Fruit fly (Drosophila melanogaster) whole organism, prepupa: Measurements from ENCODE around the gene Eip75B.

Source experiments
- Blimp-1 ChIP-seq: fragments of 200-800 bp; sonication (Bioruptor generic); optimal IDR thresholded peaks from 3 replicates; lab custom pipeline; 2017; ENCODE audit warnings: missing biosample characterization, missing genetic modification characterization, mild to moderate bottlenecking, moderate library complexity, missing genetic modification reagents
- CG10631 ChIP-seq: fragments of 200-800 bp; sonication (Bioruptor generic); optimal IDR thresholded peaks from 2 replicates; lab custom pipeline; 2016; ENCODE audit warnings: missing biosample characterization, missing genetic modification characterization
- CG11294 ChIP-seq: fragments of 200-800 bp; sonication (Bioruptor generic); IDR thresholded peaks from 2 replicates; pipeline ENCODE4 v1.3.6; 2022; ENCODE audit warnings: missing biosample characterization, missing genetic modification characterization
- CG11762 ChIP-seq: fragments of 200-800 bp; sonication (Bioruptor generic); optimal IDR thresholded peaks from 3 replicates; lab custom pipeline; 2016; ENCODE audit warnings: missing biosample characterization, missing genetic modification characterization; ENCODE audit not compliant: insufficient read depth
- CG11902 ChIP-seq: fragments of 200-800 bp; sonication (Bioruptor generic); optimal IDR thresholded peaks from 3 replicates; lab custom pipeline; 2016; ENCODE audit warnings: missing biosample characterization, missing genetic modification characterization
- CG15336 ChIP-seq: fragments of 200-800 bp; sonication (Bioruptor generic); IDR thresholded peaks from 2 replicates; pipeline ENCODE4 v1.3.6; 2022; ENCODE audit warnings: missing biosample characterization, missing genetic modification characterization
- CG1621 ChIP-seq: fragments of 200-800 bp; sonication (Bioruptor generic); optimal IDR thresholded peaks from 3 replicates; lab custom pipeline; 2018; ENCODE audit warnings: missing biosample characterization, mild to moderate bottlenecking, missing genetic modification characterization
- CG16779 ChIP-seq: fragments of 200-800 bp; sonication (Bioruptor generic); optimal IDR thresholded peaks from 3 replicates; lab custom pipeline; 2017; ENCODE audit warnings: missing biosample characterization, mild to moderate bottlenecking, missing genetic modification characterization
- CG3032 ChIP-seq: fragments of 200-800 bp; optimal IDR thresholded peaks from 2 replicates; lab custom pipeline; 2019; ENCODE audit warnings: missing biosample characterization, mild to moderate bottlenecking, missing genetic modification characterization, moderate library complexity
- CG32006 ChIP-seq: fragments of 200-800 bp; sonication (Bioruptor generic); optimal IDR thresholded peaks from 3 replicates; lab custom pipeline; 2017; ENCODE audit warnings: missing biosample characterization, mild to moderate bottlenecking, missing genetic modification characterization
- CG34406 ChIP-seq: fragments of 200-800 bp; sonication (Bioruptor generic); optimal IDR thresholded peaks from 3 replicates; lab custom pipeline; 2016; ENCODE audit warnings: missing biosample characterization, missing genetic modification characterization
- CG3919 ChIP-seq: fragments of 200-800 bp; sonication (Bioruptor generic); optimal IDR thresholded peaks from 3 replicates; lab custom pipeline; 2016; ENCODE audit warnings: missing biosample characterization, missing genetic modification characterization
- CG6163 ChIP-seq: fragments of 200-800 bp; sonication (Bioruptor generic); IDR thresholded peaks from 3 replicates; pipeline ENCODE4 v1.3.6; 2022; ENCODE audit warnings: missing biosample characterization, missing genetic modification characterization
- CG6792 ChIP-seq: fragments of 200-800 bp; sonication (Bioruptor generic); optimal IDR thresholded peaks from 3 replicates; lab custom pipeline; 2016; ENCODE audit warnings: missing biosample characterization, missing genetic modification characterization
- CG6808 ChIP-seq: fragments of 200-800 bp; sonication (Bioruptor generic); optimal IDR thresholded peaks from 3 replicates; lab custom pipeline; 2017; ENCODE audit warnings: missing biosample characterization, missing genetic modification characterization, mild to moderate bottlenecking, moderate library complexity, missing genetic modification reagents
- CG6854 ChIP-seq: fragments of 200-800 bp; sonication (Bioruptor generic); optimal IDR thresholded peaks from 2 replicates; lab custom pipeline; 2017; ENCODE audit warnings: missing biosample characterization, mild to moderate bottlenecking, missing genetic modification characterization
- CG8119 ChIP-seq: fragments of 200-800 bp; sonication (Bioruptor generic); IDR thresholded peaks from 3 replicates; pipeline ENCODE4 v1.3.6; 2022; ENCODE audit warnings: missing biosample characterization, missing genetic modification characterization
- CG8319 ChIP-seq: fragments of 200-800 bp; sonication (Bioruptor generic); optimal IDR thresholded peaks from 3 replicates; lab custom pipeline; 2016; ENCODE audit warnings: missing biosample characterization, missing genetic modification characterization
- CG8632 ChIP-seq: fragments of 200-800 bp; sonication (Bioruptor generic); optimal IDR thresholded peaks from 3 replicates; lab custom pipeline; 2016; ENCODE audit warnings: missing biosample characterization, missing genetic modification characterization
- CG9139 ChIP-seq: fragments of 200-800 bp; sonication (Bioruptor generic); optimal IDR thresholded peaks from 3 replicates; lab custom pipeline; 2017; ENCODE audit warnings: missing biosample characterization, mild to moderate bottlenecking, missing genetic modification characterization
- Eip75B ChIP-seq: fragments of 200-800 bp; sonication (Bioruptor generic); optimal IDR thresholded peaks from 3 replicates; lab custom pipeline; 2016; ENCODE audit warnings: missing biosample characterization, missing genetic modification characterization
- Eip78C ChIP-seq: fragments of 200-800 bp; sonication (Bioruptor generic); peaks from one replicate; lab custom pipeline; 2016; ENCODE audit warnings: missing biosample characterization, missing genetic modification characterization
- Eip93F ChIP-seq: fragments of 200-800 bp; sonication (Bioruptor generic); optimal IDR thresholded peaks from 2 replicates; lab custom pipeline; 2016; ENCODE audit warnings: missing biosample characterization, mild to moderate bottlenecking, missing genetic modification characterization
- Ets21C ChIP-seq: fragments of 200-800 bp; sonication (Bioruptor generic); optimal IDR thresholded peaks from 3 replicates; lab custom pipeline; 2016; ENCODE audit warnings: missing biosample characterization, missing genetic modification characterization
- Ets96B ChIP-seq: fragments of 200-800 bp; optimal IDR thresholded peaks from 2 replicates; lab custom pipeline; 2019; ENCODE audit warnings: missing biosample characterization, mild to moderate bottlenecking, missing genetic modification characterization, moderate library complexity
- Gug ChIP-seq: fragments of 200-800 bp; sonication (Bioruptor generic); IDR thresholded peaks from 2 replicates; pipeline ENCODE4 v1.3.6; 2022; ENCODE audit warnings: missing biosample characterization, missing genetic modification characterization
- Hr38 ChIP-seq: sonication (Bioruptor generic); optimal IDR thresholded peaks from 2 replicates; lab custom pipeline; 2016; ENCODE audit warnings: missing biosample characterization, missing genetic modification characterization
- Hr39 ChIP-seq: fragments of 200-800 bp; sonication (Bioruptor generic); optimal IDR thresholded peaks from 2 replicates; lab custom pipeline; 2016; ENCODE audit warnings: missing biosample characterization, missing genetic modification characterization
- Hr4 ChIP-seq: fragments of 200-800 bp; sonication (Bioruptor generic); optimal IDR thresholded peaks from 3 replicates; lab custom pipeline; 2016; ENCODE audit warnings: missing biosample characterization, missing genetic modification characterization
- Lpt ChIP-seq: fragments of 200-800 bp; sonication (Bioruptor generic); optimal IDR thresholded peaks from 3 replicates; lab custom pipeline; 2016; ENCODE audit warnings: missing biosample characterization, missing genetic modification characterization
- Met ChIP-seq: fragments of 200-800 bp; sonication (Bioruptor generic); optimal IDR thresholded peaks from 3 replicates; lab custom pipeline; 2016; ENCODE audit warnings: missing biosample characterization, missing genetic modification characterization
- OdsH ChIP-seq: fragments of 200-800 bp; sonication (Bioruptor generic); optimal IDR thresholded peaks from 3 replicates; lab custom pipeline; 2016; ENCODE audit warnings: missing biosample characterization, missing genetic modification characterization
- Smox ChIP-seq: fragments of 200-800 bp; sonication (Bioruptor generic); optimal IDR thresholded peaks from 3 replicates; lab custom pipeline; 2016; ENCODE audit warnings: missing biosample characterization, missing genetic modification characterization
- Sox102F ChIP-seq: fragments of 200-800 bp; sonication (Bioruptor generic); optimal IDR thresholded peaks from 2 replicates; lab custom pipeline; 2016; ENCODE audit warnings: missing biosample characterization, mild to moderate bottlenecking, missing genetic modification characterization
- Sox14 ChIP-seq: fragments of 200-800 bp; sonication (Bioruptor generic); optimal IDR thresholded peaks from 3 replicates; lab custom pipeline; 2016; ENCODE audit warnings: missing biosample characterization, missing genetic modification characterization
- Sox15 ChIP-seq: fragments of 200-800 bp; sonication (Bioruptor generic); optimal IDR thresholded peaks from 3 replicates; lab custom pipeline; 2016; ENCODE audit warnings: missing biosample characterization, missing genetic modification characterization
- achi ChIP-seq: fragments of 200-800 bp; sonication (Bioruptor generic); optimal IDR thresholded peaks from 3 replicates; lab custom pipeline; 2016; ENCODE audit warnings: missing biosample characterization, missing genetic modification characterization
- acj6 ChIP-seq: fragments of 200-800 bp; sonication (Bioruptor generic); optimal IDR thresholded peaks from 3 replicates; lab custom pipeline; 2016; ENCODE audit warnings: missing biosample characterization, missing genetic modification characterization
- cyc ChIP-seq: fragments of 200-800 bp; sonication (Bioruptor generic); optimal IDR thresholded peaks from 3 replicates; lab custom pipeline; 2016; ENCODE audit warnings: missing biosample characterization, missing genetic modification characterization
- dac ChIP-seq: fragments of 200-800 bp; sonication (Bioruptor generic); optimal IDR thresholded peaks from 2 replicates; lab custom pipeline; 2017; ENCODE audit warnings: missing biosample characterization, mild to moderate bottlenecking, missing genetic modification characterization
- eg ChIP-seq: fragments of 200-800 bp; sonication (Bioruptor generic); IDR thresholded peaks from 3 replicates; pipeline ENCODE4 v1.3.6; 2022; ENCODE audit warnings: missing biosample characterization, missing genetic modification characterization
- esn ChIP-seq: fragments of 200-800 bp; sonication (Bioruptor generic); optimal IDR thresholded peaks from 2 replicates; lab custom pipeline; 2016; ENCODE audit warnings: missing biosample characterization, mild to moderate bottlenecking, missing genetic modification characterization, moderate library complexity
- fd59A ChIP-seq: fragments of 200-800 bp; sonication (Bioruptor generic); optimal IDR thresholded peaks from 2 replicates; lab custom pipeline; 2017; ENCODE audit warnings: missing biosample characterization, mild to moderate bottlenecking, missing genetic modification characterization, missing genetic modification reagents
- fd85E ChIP-seq: fragments of 200-800 bp; sonication (Bioruptor generic); optimal IDR thresholded peaks from 3 replicates; lab custom pipeline; 2016; ENCODE audit warnings: missing biosample characterization, missing genetic modification characterization
- fkh ChIP-seq: fragments of 200-800 bp; sonication (Bioruptor generic); optimal IDR thresholded peaks from 3 replicates; lab custom pipeline; 2017; ENCODE audit warnings: missing biosample characterization, mild to moderate bottlenecking, missing genetic modification characterization, moderate library complexity
- lz ChIP-seq: fragments of 200-800 bp; sonication (Bioruptor generic); optimal IDR thresholded peaks from 3 replicates; lab custom pipeline; 2016; ENCODE audit warnings: missing biosample characterization, missing genetic modification characterization
- net ChIP-seq: fragments of 200-800 bp; sonication (Bioruptor generic); optimal IDR thresholded peaks from 3 replicates; lab custom pipeline; 2016; ENCODE audit warnings: missing biosample characterization, missing genetic modification characterization
- pdm3 ChIP-seq: fragments of 200-800 bp; sonication (Bioruptor generic); optimal IDR thresholded peaks from 3 replicates; lab custom pipeline; 2016; ENCODE audit warnings: missing biosample characterization, missing genetic modification characterization
- salr ChIP-seq, 2 experiments: fragments of 200-800 bp; sonication (Bioruptor generic); optimal IDR thresholded peaks; 3 replicates each; lab custom pipeline; 2016 to 2018; ENCODE audit warnings: missing biosample characterization in 2 of 2, missing genetic modification characterization in 2 of 2, mild to moderate bottlenecking in 1 of 2
- spab ChIP-seq: fragments of 200-800 bp; sonication (Bioruptor generic); optimal IDR thresholded peaks from 2 replicates; lab custom pipeline; 2017; ENCODE audit warnings: missing biosample characterization, mild to moderate bottlenecking, missing genetic modification characterization, missing genetic modification reagents
- svp ChIP-seq: fragments of 200-800 bp; sonication (Bioruptor generic); peaks from one replicate; lab custom pipeline; 2016; ENCODE audit warnings: missing biosample characterization, missing genetic modification characterization
- topi ChIP-seq: fragments of 200-800 bp; sonication (Bioruptor generic); optimal IDR thresholded peaks from 3 replicates; lab custom pipeline; 2016; ENCODE audit warnings: missing biosample characterization, missing genetic modification characterization
- vri ChIP-seq: fragments of 200-800 bp; sonication (Bioruptor generic); optimal IDR thresholded peaks from 3 replicates; lab custom pipeline; 2016; ENCODE audit warnings: missing biosample characterization, mild to moderate bottlenecking, missing genetic modification characterization

The Eip75B gene

DNA sequence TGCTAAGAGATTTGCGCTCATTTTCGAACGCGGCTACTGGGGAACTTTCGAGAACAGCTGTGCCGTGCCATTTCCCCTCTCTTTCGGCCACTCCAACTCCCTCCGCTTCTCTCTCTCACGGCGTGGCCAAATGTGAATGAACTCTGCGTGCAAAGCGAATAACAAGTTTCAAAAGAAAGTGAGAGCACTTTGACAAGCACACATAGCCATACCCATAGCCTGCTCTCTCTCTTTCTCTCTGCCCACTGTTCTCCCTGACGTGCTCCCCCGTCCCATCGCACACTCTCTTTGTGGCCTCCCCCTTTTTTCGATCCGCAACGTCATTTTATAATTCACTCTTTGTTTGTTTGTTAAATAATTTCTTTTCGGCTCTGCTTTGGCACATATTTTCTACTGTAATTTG is 91.5 kb downstream of the Eip75B start:
- TF ChIP-seq Hr39 (GFP tag; lab: Kevin White, UChicago) (peak; percentile 43), acj6 (GFP tag; lab: Kevin White, UChicago) (no peak), CG9139 (GFP tag; lab: Kevin White, UChicago) (no peak), lz (GFP tag; lab: Kevin White, UChicago) (no peak), cyc (GFP tag; lab: Kevin White, UChicago) (no peak), spab (no peak), topi (GFP tag; lab: Kevin White, UChicago) (no peak), Ets96B (tag; lab: Kevin White, UChicago) (no peak), CG11902 (GFP tag; lab: Kevin White, UChicago) (no peak), CG6854 (GFP tag; lab: Kevin White, UChicago) (peak; percentile 23), pdm3 (GFP tag; lab: Kevin White, UChicago) (no peak), OdsH (no peak), CG34406 (GFP tag; lab: Kevin White, UChicago) (peak; percentile 35), Hr38 (no peak), CG8632 (GFP tag; lab: Kevin White, UChicago) (no peak), net (GFP tag; lab: Kevin White, UChicago) (no peak), vri (GFP tag; lab: Kevin White, UChicago) (peak; percentile 95), CG11762 (GFP tag; lab: Kevin White, UChicago) (no peak), Hr4 (GFP tag; lab: Kevin White, UChicago) (no peak), svp (GFP tag; lab: Kevin White, UChicago) (peak; percentile 68), fkh (peak; percentile 38), fd85E (GFP tag; lab: Kevin White, UChicago) (peak; percentile 7), CG15336 (GFP tag; lab: Robert Waterston, UW) (peak; percentile 51), Gug (GFP tag; lab: Robert Waterston, UW) (no peak), Smox (GFP tag; lab: Kevin White, UChicago) (no peak), CG6163 (GFP tag; lab: Robert Waterston, UW) (peak; percentile 31; the same call in 1 of the 3 replicates), CG16779 (tag; lab: Kevin White, UChicago) (no peak), CG1621 (no peak), dac (no peak), fd59A (GFP tag; lab: Kevin White, UChicago) (no peak), Sox14 (peak; percentile 85), achi (peak; percentile 8), CG11294 (no peak), Ets21C (GFP tag; lab: Kevin White, UChicago) (no peak), esn (peak; percentile 35), Sox102F (GFP tag; lab: Kevin White, UChicago) (peak; percentile 39), Met (peak; percentile 64), Eip75B (GFP tag; lab: Kevin White, UChicago) (no peak), CG8319 (GFP tag; lab: Kevin White, UChicago) (no peak), salr (GFP tag; optimal IDR thresholded peaks at IDR 0.05; lab: Kevin White, UChicago) (no peak), CG32006 (GFP tag; lab: Kevin White, UChicago) (peak; percentile 29), Eip93F (no peak), Sox15 (GFP tag; lab: Kevin White, UChicago) (no peak), Eip78C (peak; percentile 68), eg (GFP tag; lab: Robert Waterston, UW) (peak; percentile 32; the same call in 1 of the 3 replicates), CG6808 (no peak), Lpt (GFP tag; lab: Kevin White, UChicago) (peak; percentile 65), CG3032 (no peak), CG8119 (GFP tag; lab: Robert Waterston, UW) (no peak; the same call in 2 of the 3 replicates), Blimp-1 (GFP tag; lab: Kevin White, UChicago) (peak; percentile 99), CG6792 (GFP tag; lab: Kevin White, UChicago) (no peak), CG3919 (peak; percentile 3), CG10631 (GFP tag; lab: Kevin White, UChicago) (no peak)
